Worm (Caenorhabditis elegans): Measurements from ENCODE around the gene F53C3.11.

DNA sequence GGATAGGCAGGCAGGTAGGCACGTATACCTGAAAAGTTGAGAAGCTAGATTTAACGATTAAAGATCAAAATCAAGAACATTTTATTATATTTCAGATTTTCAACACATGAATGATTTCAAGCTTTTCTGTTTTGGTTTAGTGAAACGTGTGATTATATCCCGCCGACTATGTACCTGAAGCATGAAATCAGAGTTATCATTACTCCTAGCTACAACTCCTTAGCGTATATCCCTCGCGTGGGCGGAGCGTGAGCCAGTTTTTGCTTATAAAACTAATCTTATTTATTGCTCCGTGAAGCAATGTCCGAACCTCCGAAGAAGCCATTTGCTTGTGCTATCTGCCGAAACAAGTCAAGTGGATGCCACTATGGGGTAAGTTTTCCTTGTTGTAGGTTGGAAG is 26.6 kb downstream of the F53C3.11 start, which contains the start of gene nhr-166:
- no peak for TF ChIP-seq odd-2 (tag; optimal IDR thresholded peaks at IDR 0.05)
- TF ChIP-seq ahr-1 (tag; optimal IDR thresholded peaks at IDR 0.05), result no peak
- no peak for TF ChIP-seq ceh-34 (tag; optimal IDR thresholded peaks at IDR 0.05)
- no peak for TF ChIP-seq fkh-10 (GFP tag; optimal IDR thresholded peaks at IDR 0.05)

Measured in whole organism, late embryonic.